Fruit fly (Drosophila melanogaster): ENCODE results near the gene CG44014.

DNA sequence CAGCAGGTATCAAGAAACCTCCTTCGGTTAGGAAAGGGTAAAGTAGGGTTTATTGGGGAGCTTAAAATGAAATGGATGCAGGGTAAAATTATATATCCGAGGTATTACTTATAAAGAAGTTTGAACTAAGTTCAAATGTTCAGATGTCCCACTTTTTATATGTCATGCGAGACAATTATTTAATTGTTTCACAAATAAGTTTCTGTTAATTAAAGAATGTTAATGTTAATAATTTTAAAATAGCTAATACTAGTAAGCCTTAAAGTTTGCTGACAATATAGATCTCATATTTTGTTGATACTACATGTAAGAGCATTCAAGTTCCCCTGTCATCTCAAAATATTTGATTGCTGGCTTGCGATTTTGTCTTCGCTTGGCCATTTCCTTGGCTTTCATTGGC is 46.0 kb upstream of the CG44014 start:
- no peak for TF ChIP-seq Vsx1 (GFP tag; optimal IDR thresholded peaks at IDR 0.05)
- TF ChIP-seq sens (GFP tag), result no peak

All from whole organism, embryonic.